Worm (Caenorhabditis elegans): ENCODE results near the gene nhr-195.

Gene nhr-195

ce11 chrV:8956387-8957095 lies 15.6 kb downstream of the nhr-195 start, which contains the start of gene ttc-17 (continued):
- no peak for TF ChIP-seq egrh-3 (GFP tag; IDR thresholded peaks at IDR 0.05)
- TF ChIP-seq F23B12.7 (tag; optimal IDR thresholded peaks at IDR 0.05; ENCODE audit: insufficient read depth), result no peak
- TF ChIP-seq xnd-1 (tag; optimal IDR thresholded peaks at IDR 0.05), result no peak
- TF ChIP-seq let-607 (tag; optimal IDR thresholded peaks at IDR 0.05), result no peak
- TF ChIP-seq sea-2 (GFP tag; IDR thresholded peaks at IDR 0.05), result no peak

ce11 chrV:8949873-8950272 lies 22.3 kb downstream of the nhr-195 start:
- TF ChIP-seq rcor-1 (GFP tag; IDR thresholded peaks at IDR 0.05), result 0 out of 2 replicates have a peak, but pooled peaks have one; percentile 28
- no peak for TF ChIP-seq unc-62 (GFP tag; optimal IDR thresholded peaks at IDR 0.05)
- no peak for TF ChIP-seq B0261.1 (tag; optimal IDR thresholded peaks at IDR 0.05)
- no peak for TF ChIP-seq chd-7 (tag; optimal IDR thresholded peaks at IDR 0.05)
- no peak for TF ChIP-seq ztf-28 (GFP tag; IDR thresholded peaks at IDR 0.05)
- 0 out of 2 replicates have a peak, but pooled peaks have one; percentile 9 for TF ChIP-seq madf-3 (GFP tag; IDR thresholded peaks at IDR 0.05)
- TF ChIP-seq madf-6 (GFP tag; IDR thresholded peaks at IDR 0.05), result no peak
- no peak for TF ChIP-seq bed-2 (GFP tag; IDR thresholded peaks at IDR 0.05)
- no peak for TF ChIP-seq F37B4.10 (GFP tag; IDR thresholded peaks at IDR 0.05)
- 0 out of 2 replicates have a peak, but pooled peaks have one; percentile 10 for TF ChIP-seq zfh-2 (GFP tag; conservative IDR thresholded peaks at IDR 0.05)
- 0 out of 2 replicates have a peak, but pooled peaks have one; percentile 17 for TF ChIP-seq D2030.7 (GFP tag; IDR thresholded peaks at IDR 0.05)
- TF ChIP-seq nhr-90 (tag; optimal IDR thresholded peaks at IDR 0.05), result no peak

ce11 chrV:8948996-8949395 lies 23.2 kb downstream of the nhr-195 start:
- no peak for TF ChIP-seq atf-7 (tag; optimal IDR thresholded peaks at IDR 0.05)
- TF ChIP-seq dox-1 (GFP tag; IDR thresholded peaks at IDR 0.05), result peak; percentile 23; the same call in 1 of the 2 replicates
- no peak for TF ChIP-seq ztf-26 (tag; optimal IDR thresholded peaks at IDR 0.05)
- TF ChIP-seq ets-4 (GFP tag; optimal IDR thresholded peaks at IDR 0.05), result peak; percentile 25
- peak; percentile 76 for TF ChIP-seq nhr-80 (tag; optimal IDR thresholded peaks at IDR 0.05)
- TF ChIP-seq lin-35 (GFP tag; optimal IDR thresholded peaks at IDR 0.05), result no peak

- no peak for TF ChIP-seq ceh-100 (GFP tag; IDR thresholded peaks at IDR 0.05)
- TF ChIP-seq attf-5 (GFP tag; optimal IDR thresholded peaks at IDR 0.05), result no peak
- no peak for TF ChIP-seq pbrm-1 (GFP tag; IDR thresholded peaks at IDR 0.05)
- TF ChIP-seq ztf-22 (GFP tag; optimal IDR thresholded peaks at IDR 0.05), result no peak
- peak; percentile 0 for TF ChIP-seq nhr-80 (tag; optimal IDR thresholded peaks at IDR 0.05)
- no peak for TF ChIP-seq ccch-3 (GFP tag; optimal IDR thresholded peaks at IDR 0.05)
Measured at ce11 chrV:8948365-8948764, 23.8 kb downstream of the nhr-195 start.

ce11 chrV:8947499-8947898 lies 24.7 kb downstream of the nhr-195 start, which contains the start of gene gck-1:
Gene gck-1 (plus strand): TSS chrV:8947799.
- TF ChIP-seq lsl-1 (GFP tag; optimal IDR thresholded peaks at IDR 0.05), result peak; percentile 40
- no peak for TF ChIP-seq lsy-27 (tag; optimal IDR thresholded peaks at IDR 0.05; ENCODE audit: borderline replicate concordance, insufficient read depth)
